Worm (Caenorhabditis elegans) whole organism, L4/young adult: ENCODE results near the gene F20C5.6.

Experiments
- dao-5 ChIP-seq: sonication (generic microtip); optimal IDR thresholded peaks from 2 replicates; lab custom pipeline; 2016; ENCODE audit warnings: missing genotype, missing genetic modification characterization, moderate library complexity, missing compliant biosample characterization
- him-1 ChIP-seq: sonication (generic microtip); optimal IDR thresholded peaks from 2 replicates; lab custom pipeline; 2016; ENCODE audit warnings: missing genotype, missing genetic modification reagents, missing genetic modification characterization, missing compliant biosample characterization

DNA sequence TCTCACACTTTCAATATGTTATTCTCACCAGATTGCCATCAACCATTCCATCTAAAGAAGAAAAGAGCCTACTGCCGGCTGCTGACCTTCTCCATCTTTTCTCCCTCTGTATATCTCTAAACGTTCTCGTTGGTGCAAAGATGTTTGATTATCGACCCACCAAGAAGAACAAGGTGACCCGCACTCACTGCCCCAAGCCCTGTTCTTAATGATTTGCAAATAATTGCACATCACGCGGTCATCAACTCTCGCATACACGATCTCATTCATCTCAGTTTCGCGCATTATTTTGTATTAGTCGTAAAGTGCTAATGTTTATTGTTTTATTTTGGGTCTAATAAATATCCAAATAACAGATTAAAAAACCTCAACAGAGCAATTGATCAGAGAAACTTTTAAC lies 46.5 kb upstream of the F20C5.6 start:
- TF ChIP-seq him-1 (tag; lab: Kevin White, UChicago) = no peak
- TF ChIP-seq dao-5 = no peak
